Fruit fly (Drosophila melanogaster) whole organism, wandering third instar larva: Measurements from ENCODE around the gene ric8a.
A peak's percentile ranks its signal among the peaks of the same experiment; 100 is the strongest.

Experiments
- Abd-B ChIP-seq: fragments of >200 bp; optimal IDR thresholded peaks from 2 replicates; lab custom pipeline; 2017; ENCODE audit warnings: missing biosample characterization, missing genetic modification characterization
- CG32264 ChIP-seq: fragments of 200-800 bp; sonication (Bioruptor generic); optimal IDR thresholded peaks from 2 replicates; lab custom pipeline; 2016; ENCODE audit warnings: missing biosample characterization, missing genetic modification characterization
- CG9705 ChIP-seq: fragments of 200-800 bp; sonication (Bioruptor generic); optimal IDR thresholded peaks from 2 replicates; lab custom pipeline; 2018; ENCODE audit warnings: missing biosample characterization, mild to moderate bottlenecking, missing genetic modification characterization
- CrebA ChIP-seq: fragments of 200-800 bp; sonication (Bioruptor generic); optimal IDR thresholded peaks from 2 replicates; lab custom pipeline; 2016; ENCODE audit warnings: missing biosample characterization, mild to moderate bottlenecking, missing genetic modification characterization, borderline replicate concordance
- Dfd ChIP-seq: fragments of >200 bp; optimal IDR thresholded peaks from 2 replicates; lab custom pipeline; 2017; ENCODE audit warnings: missing biosample characterization, missing genetic modification characterization
- Dif ChIP-seq: fragments of 200-275, 200-300 bp; sonication (Bioruptor generic); optimal IDR thresholded peaks from 2 replicates; lab custom pipeline; 2018; ENCODE audit warnings: missing biosample characterization, missing genetic modification characterization; ENCODE audit not compliant: partially characterized antibody
- HLH106 ChIP-seq: fragments of 200-800 bp; optimal IDR thresholded peaks from 3 replicates; lab custom pipeline; 2019; ENCODE audit warnings: missing biosample characterization, mild to moderate bottlenecking, missing genetic modification characterization, moderate library complexity
- Hnf4 ChIP-seq: fragments of 200-800 bp; sonication (Bioruptor generic); optimal IDR thresholded peaks from 2 replicates; lab custom pipeline; 2016; ENCODE audit warnings: missing biosample characterization, mild to moderate bottlenecking, missing genetic modification characterization
- Hr78 ChIP-seq: fragments of >200 bp; optimal IDR thresholded peaks from 2 replicates; lab custom pipeline; 2017; ENCODE audit warnings: missing biosample characterization, missing genetic modification characterization
- Hr83 ChIP-seq: fragments of 200-300 bp; sonication (Bioruptor generic); optimal IDR thresholded peaks from 2 replicates; lab custom pipeline; 2016; ENCODE audit warnings: missing biosample characterization, mild to moderate bottlenecking, missing genetic modification characterization, moderate library complexity; ENCODE audit not compliant: poor library complexity, severe bottlenecking
- Jra ChIP-seq: sonication (Bioruptor generic); optimal IDR thresholded peaks from 2 replicates; lab custom pipeline; 2016; ENCODE audit warnings: missing biosample characterization, missing genetic modification characterization
- OdsH ChIP-seq: fragments of 200-800 bp; sonication (Bioruptor generic); optimal IDR thresholded peaks from 2 replicates; lab custom pipeline; 2016; ENCODE audit warnings: missing biosample characterization, mild to moderate bottlenecking, missing genetic modification characterization
- Rel ChIP-seq, 2 experiments: fragments of 200-800 bp; sonication (Bioruptor generic) in 1 of 2; optimal IDR thresholded peaks; 2 replicates in 1 of 2; 3 replicates in 1 of 2; lab custom pipeline; 2016 to 2019; ENCODE audit warnings: mild to moderate bottlenecking in 2 of 2, missing biosample characterization in 2 of 2, missing genetic modification characterization in 2 of 2, moderate library complexity in 1 of 2
- Sp1 ChIP-seq: fragments of 200-800 bp; sonication (Bioruptor generic); optimal IDR thresholded peaks from 3 replicates; lab custom pipeline; 2019; ENCODE audit warnings: missing biosample characterization, mild to moderate bottlenecking, missing genetic modification characterization, moderate library complexity
- Vsx2 ChIP-seq: fragments of 200-300, 225-300 bp; sonication (Bioruptor generic); optimal IDR thresholded peaks from 2 replicates; lab custom pipeline; 2018; ENCODE audit warnings: missing biosample characterization, missing genetic modification characterization; ENCODE audit not compliant: partially characterized antibody
- br ChIP-seq: fragments of 200-800 bp; sonication (Bioruptor generic); optimal IDR thresholded peaks from 2 replicates; lab custom pipeline; 2016; ENCODE audit warnings: missing biosample characterization, missing genetic modification characterization
- brk ChIP-seq: fragments of 200-800 bp; sonication (Bioruptor generic); optimal IDR thresholded peaks from 2 replicates; lab custom pipeline; 2016; ENCODE audit warnings: missing biosample characterization, mild to moderate bottlenecking, missing genetic modification characterization
- dl ChIP-seq, 2 experiments: fragments of 175-275, 200-275 bp in 1 of 2; fragments of 200-275 bp in 1 of 2; sonication (Bioruptor generic); optimal IDR thresholded peaks; lab custom pipeline; 2018; ENCODE audit warnings: mild to moderate bottlenecking in 2 of 2, missing biosample characterization in 2 of 2, missing genetic modification characterization in 2 of 2, moderate library complexity in 2 of 2; ENCODE audit not compliant: partially characterized antibody in 2 of 2, insufficient read depth in 1 of 2
- dmrt93B ChIP-seq: fragments of 200-800 bp; sonication (Bioruptor generic); optimal IDR thresholded peaks from 2 replicates; lab custom pipeline; 2018; ENCODE audit warnings: missing biosample characterization, mild to moderate bottlenecking, missing genetic modification characterization
- dsf ChIP-seq: sonication (Bioruptor generic); optimal IDR thresholded peaks from 2 replicates; lab custom pipeline; 2016; ENCODE audit warnings: missing biosample characterization, missing genetic modification characterization, borderline replicate concordance
- ey ChIP-seq: fragments of 200-800 bp; sonication (Bioruptor generic); optimal IDR thresholded peaks from 2 replicates; lab custom pipeline; 2016; ENCODE audit warnings: missing biosample characterization, missing genetic modification characterization
- foxo ChIP-seq, 2 experiments: fragments of 200-800 bp; sonication (Bioruptor generic); optimal IDR thresholded peaks; 2 replicates in 1 of 2; 3 replicates in 1 of 2; lab custom pipeline; 2016 to 2017; ENCODE audit warnings: missing biosample characterization in 2 of 2, missing genetic modification characterization in 2 of 2
- fru ChIP-seq: fragments of 200-800 bp; sonication (Bioruptor generic); optimal IDR thresholded peaks from 3 replicates; lab custom pipeline; 2016; ENCODE audit warnings: missing biosample characterization, mild to moderate bottlenecking, missing genetic modification characterization
- h ChIP-seq: fragments of 200-800 bp; sonication (Bioruptor generic); optimal IDR thresholded peaks from 3 replicates; lab custom pipeline; 2016; ENCODE audit warnings: missing biosample characterization, mild to moderate bottlenecking, missing genetic modification characterization
- jim ChIP-seq: fragments of 175-275, 200-325 bp; sonication (Bioruptor generic); optimal IDR thresholded peaks from 2 replicates; lab custom pipeline; 2016; ENCODE audit warnings: missing biosample characterization, mild to moderate bottlenecking, missing genetic modification characterization
- psq ChIP-seq: fragments of 200-800 bp; sonication (Bioruptor generic); optimal IDR thresholded peaks from 3 replicates; lab custom pipeline; 2017; ENCODE audit warnings: missing biosample characterization, mild to moderate bottlenecking, missing genetic modification characterization, moderate library complexity
- rgr ChIP-seq: fragments of 200-800 bp; sonication (Bioruptor generic); optimal IDR thresholded peaks from 3 replicates; lab custom pipeline; 2016; ENCODE audit warnings: missing biosample characterization, mild to moderate bottlenecking, missing genetic modification characterization
- sage ChIP-seq: fragments of 200-800 bp; sonication (Bioruptor generic); optimal IDR thresholded peaks from 2 replicates; lab custom pipeline; 2016; ENCODE audit warnings: missing biosample characterization, mild to moderate bottlenecking, missing genetic modification characterization
- tai ChIP-seq: sonication (Bioruptor generic); optimal IDR thresholded peaks from 2 replicates; lab custom pipeline; 2016; ENCODE audit warnings: missing biosample characterization, missing genetic modification characterization
- usp ChIP-seq: fragments of >200 bp; optimal IDR thresholded peaks from 2 replicates; lab custom pipeline; 2017; ENCODE audit warnings: missing biosample characterization, missing genetic modification characterization
- woc ChIP-seq: sonication (Bioruptor generic); optimal IDR thresholded peaks from 2 replicates; lab custom pipeline; 2016; ENCODE audit warnings: missing biosample characterization, mild to moderate bottlenecking, missing genetic modification characterization

ric8a gene

DNA sequence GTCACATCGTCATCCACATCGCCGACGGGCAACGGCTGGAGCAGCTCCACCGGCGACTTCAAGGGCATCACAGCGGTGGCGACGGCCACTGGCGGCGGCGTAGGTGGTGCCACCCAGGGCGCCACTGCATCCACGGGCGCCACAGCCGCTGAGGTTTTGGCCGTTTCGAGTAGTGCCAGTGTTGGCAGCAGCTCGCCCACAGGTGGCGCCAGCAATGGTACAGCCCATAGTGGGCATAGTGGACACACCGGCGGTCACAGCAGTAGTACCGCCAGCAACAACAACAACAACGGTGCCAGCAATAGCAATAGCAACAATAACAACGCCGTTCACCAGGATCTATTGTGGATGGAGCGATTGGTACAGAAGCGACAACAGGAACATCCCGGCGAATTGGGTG is 30.4 kb downstream of the ric8a start:
- TF ChIP-seq Sp1 (GFP tag; lab: Kevin White, UChicago): no peak
- no peak for TF ChIP-seq Hnf4 (GFP tag; lab: Kevin White, UChicago)
- no peak for TF ChIP-seq fru (GFP tag; lab: Kevin White, UChicago)
- TF ChIP-seq psq (GFP tag; lab: Kevin White, UChicago): no peak
- TF ChIP-seq HLH106: no peak
- TF ChIP-seq Hr78 (GFP tag; lab: Kevin White, UChicago): no peak
- no peak for TF ChIP-seq jim (GFP tag; lab: Kevin White, UChicago)
- TF ChIP-seq woc: no peak
- TF ChIP-seq ey: no peak
- TF ChIP-seq Vsx2 (GFP tag; lab: Kevin White, UChicago): no peak
- no peak for TF ChIP-seq dl (GFP tag; optimal IDR thresholded peaks at IDR 0.05; lab: Kevin White, UChicago; ENCODE audit: insufficient read depth in 1 of 2, partially characterized antibody in 2 of 2)
- no peak for TF ChIP-seq dmrt93B (GFP tag; lab: Kevin White, UChicago)
- no peak for TF ChIP-seq OdsH
- no peak for TF ChIP-seq dsf
- TF ChIP-seq Jra: no peak
- no peak for TF ChIP-seq CG32264 (GFP tag; lab: Kevin White, UChicago)
- no peak for TF ChIP-seq Dif (GFP tag; lab: Kevin White, UChicago)

DNA sequence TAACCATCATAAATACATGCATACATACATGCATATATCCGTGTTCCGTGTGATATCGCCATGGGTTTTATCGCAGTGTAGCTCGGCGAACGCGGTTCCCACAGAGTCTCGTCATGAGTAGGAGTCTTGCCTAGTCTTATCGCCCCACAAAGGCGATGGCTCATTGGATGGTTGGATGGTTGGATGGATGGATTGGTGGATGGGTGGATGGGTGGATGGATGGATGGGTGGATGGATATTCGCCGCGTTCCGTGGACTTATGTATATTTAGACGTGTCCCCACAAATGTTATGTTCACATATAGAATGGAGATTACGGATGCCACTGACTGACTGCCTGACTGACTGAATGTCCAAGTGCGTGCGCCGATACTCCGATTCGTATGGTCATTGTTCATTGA is 35.3 kb downstream of the ric8a start:
- TF ChIP-seq dl (GFP tag; optimal IDR thresholded peaks at IDR 0.05; lab: Kevin White, UChicago; ENCODE audit: insufficient read depth in 1 of 2, partially characterized antibody in 2 of 2): no peak
- no peak for TF ChIP-seq CG9705

DNA sequence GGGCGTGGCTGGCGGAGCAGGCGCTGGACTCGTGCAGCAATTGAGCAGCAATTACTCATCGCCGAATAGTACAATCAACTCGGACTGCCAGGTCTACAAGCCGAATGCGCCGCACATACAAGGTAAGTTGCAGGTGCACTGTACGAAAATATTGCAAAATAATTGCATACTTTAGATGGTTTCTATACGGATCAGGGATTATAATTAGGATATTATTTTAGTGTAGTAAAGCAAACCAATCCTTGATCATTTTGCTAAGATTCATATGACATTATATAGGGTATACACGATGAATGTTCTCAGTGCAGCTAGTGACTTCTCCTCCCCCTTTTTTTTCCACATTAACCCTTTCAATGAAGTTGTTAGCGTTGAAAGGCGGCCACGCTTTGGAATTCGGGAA is 39.5 kb downstream of the ric8a start:
- peak; percentile 9 for TF ChIP-seq h
- TF ChIP-seq Jra: no peak

DNA sequence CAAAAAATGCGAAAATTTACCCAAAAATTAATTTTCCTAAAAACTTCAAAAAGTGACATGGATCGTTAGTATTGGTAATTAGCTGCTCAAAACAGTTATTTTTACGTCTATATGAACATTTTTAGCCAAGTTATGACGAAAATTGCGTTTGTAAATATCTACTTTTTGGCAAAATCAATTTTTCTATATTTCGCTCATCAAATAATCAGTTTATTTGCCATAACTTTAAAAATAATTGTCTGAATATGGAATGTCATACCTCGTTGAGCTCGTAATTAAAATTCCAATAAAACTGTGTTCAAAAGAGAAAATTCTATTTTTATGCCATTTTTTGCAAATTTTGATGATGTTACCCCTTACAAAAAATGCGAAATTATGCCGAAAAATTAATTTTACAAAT is 40.5 kb downstream of the ric8a start:
- TF ChIP-seq h (no peak), Dfd (GFP tag; lab: Kevin White, UChicago) (peak; percentile 92)

DNA sequence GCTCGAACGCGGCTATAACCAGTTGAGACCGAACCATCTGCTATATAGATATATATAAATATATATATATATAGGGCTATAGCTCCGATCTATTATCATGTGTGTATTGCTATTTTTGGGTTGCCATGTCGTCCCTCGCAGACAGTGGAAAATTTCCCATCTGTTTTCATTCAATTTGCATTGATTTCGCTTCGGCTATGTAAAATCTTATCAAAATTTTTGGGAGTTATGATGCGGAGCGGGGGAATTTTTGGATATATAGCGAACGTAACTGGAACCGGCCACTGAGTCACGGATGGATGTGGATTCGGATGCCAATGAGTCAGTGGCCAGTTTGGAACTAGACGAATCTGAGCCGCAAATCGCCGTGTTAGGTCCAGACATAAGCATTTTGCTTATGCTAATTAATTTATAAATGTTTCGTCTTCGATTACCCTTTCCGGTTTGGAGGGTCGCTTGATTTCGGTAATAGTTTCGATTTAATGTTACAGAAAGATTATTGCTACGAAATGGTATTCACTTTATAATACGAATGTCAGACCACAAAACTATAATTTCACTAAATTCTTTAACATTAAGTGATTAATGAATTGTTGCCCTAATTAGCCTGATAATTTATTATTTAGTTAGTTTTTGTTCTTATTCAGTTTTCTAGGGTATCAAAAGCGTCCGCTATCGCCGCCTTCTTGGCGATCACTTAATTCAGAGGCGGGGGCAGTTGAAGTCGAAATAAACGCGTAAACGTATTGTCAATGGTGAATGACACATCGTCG is 41.9 kb downstream of the ric8a start:
- TF ChIP-seq br: peak; percentile 53
- TF ChIP-seq foxo (GFP tag; optimal IDR thresholded peaks at IDR 0.05; lab: Kevin White, UChicago): peak in 1 of 2 experiments; percentile 16
- peak; percentile 47 for TF ChIP-seq rgr (GFP tag; lab: Kevin White, UChicago)
- TF ChIP-seq Vsx2 (GFP tag; lab: Kevin White, UChicago): no peak
- peak; percentile 13 for TF ChIP-seq tai (GFP tag; lab: Kevin White, UChicago)
- TF ChIP-seq CG32264 (GFP tag; lab: Kevin White, UChicago): no peak
- peak; percentile 29 for TF ChIP-seq OdsH
- TF ChIP-seq psq (GFP tag; lab: Kevin White, UChicago): peak; percentile 1
- TF ChIP-seq CrebA (GFP tag; lab: Kevin White, UChicago): no peak
- peak; percentile 55 for TF ChIP-seq HLH106
- TF ChIP-seq Sp1 (GFP tag; lab: Kevin White, UChicago): peak; percentile 12
- peak; percentile 44 for TF ChIP-seq h
- TF ChIP-seq usp (GFP tag; lab: Kevin White, UChicago): no peak
- TF ChIP-seq fru (GFP tag; lab: Kevin White, UChicago): peak; percentile 26
- no peak for TF ChIP-seq Dif (GFP tag; lab: Kevin White, UChicago)
- TF ChIP-seq woc: peak; percentile 8
- peak; percentile 8 for TF ChIP-seq dmrt93B (GFP tag; lab: Kevin White, UChicago)
- peak; percentile 6 for TF ChIP-seq Hnf4 (GFP tag; lab: Kevin White, UChicago)
- peak; percentile 50 for TF ChIP-seq ey
- TF ChIP-seq Rel (GFP tag; optimal IDR thresholded peaks at IDR 0.05; lab: Kevin White, UChicago): no peak
- TF ChIP-seq Rel (tag; optimal IDR thresholded peaks at IDR 0.05; lab: Kevin White, UChicago): peak; percentile 56

DNA sequence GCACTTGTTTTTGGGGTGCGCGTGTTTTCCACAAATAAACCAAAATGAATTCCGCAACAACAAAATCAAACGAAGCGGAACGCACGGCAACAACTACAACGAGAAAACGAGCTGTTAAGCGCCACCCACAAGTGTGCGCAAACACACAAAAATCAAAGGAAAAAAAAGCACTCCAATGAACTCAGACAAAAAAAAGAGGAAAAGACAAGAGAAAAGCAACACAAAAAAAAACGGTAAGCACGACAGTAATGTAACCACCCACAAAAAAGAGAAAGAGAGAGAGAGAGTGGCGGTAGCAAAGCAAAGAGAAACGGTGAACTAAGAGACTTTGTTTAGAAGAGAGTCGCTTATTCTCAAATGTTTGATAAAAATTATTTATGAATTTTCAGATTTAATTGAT is 49.8 kb downstream of the ric8a start:
- TF ChIP-seq Hr83 (GFP tag; lab: Kevin White, UChicago): no peak
- TF ChIP-seq ey: no peak
- TF ChIP-seq CG9705: peak; percentile 27
- peak in 1 of 2 experiments; percentile 36 for TF ChIP-seq dl (GFP tag; optimal IDR thresholded peaks at IDR 0.05; lab: Kevin White, UChicago; ENCODE audit: insufficient read depth in 1 of 2, partially characterized antibody in 2 of 2)
- no peak for TF ChIP-seq jim (GFP tag; lab: Kevin White, UChicago)
- TF ChIP-seq sage (GFP tag; lab: Kevin White, UChicago): peak; percentile 26
- TF ChIP-seq fru (GFP tag; lab: Kevin White, UChicago): no peak
- TF ChIP-seq woc: no peak
- TF ChIP-seq Abd-B: no peak
- TF ChIP-seq h: no peak
- TF ChIP-seq Hnf4 (GFP tag; lab: Kevin White, UChicago): no peak
- TF ChIP-seq br: no peak
- TF ChIP-seq CrebA (GFP tag; lab: Kevin White, UChicago): peak; percentile 62
- TF ChIP-seq brk: no peak
- TF ChIP-seq Rel (GFP tag; optimal IDR thresholded peaks at IDR 0.05; lab: Kevin White, UChicago): peak; percentile 45
- TF ChIP-seq Rel (tag; optimal IDR thresholded peaks at IDR 0.05; lab: Kevin White, UChicago): peak; percentile 39
- TF ChIP-seq Hr78 (GFP tag; lab: Kevin White, UChicago): no peak
- TF ChIP-seq Dif (GFP tag; lab: Kevin White, UChicago): no peak
- no peak for TF ChIP-seq dmrt93B (GFP tag; lab: Kevin White, UChicago)
- TF ChIP-seq Sp1 (GFP tag; lab: Kevin White, UChicago): peak; percentile 87
